Fruit fly (Drosophila melanogaster) whole organism, prepupa: ENCODE data around the gene CG33095.
A peak's percentile ranks its signal among the peaks of the same experiment; 100 is the strongest.
"Not testable (repeated sequence)": the region's sequence is repeated elsewhere in the genome, so short reads cannot be mapped to it uniquely, and the experiment has no call there.

Source experiments
- CG3919 ChIP-seq: fragments of 200-800 bp; sonication (Bioruptor generic); optimal IDR thresholded peaks from 3 replicates; lab custom pipeline; 2016; ENCODE audit warnings: missing biosample characterization, missing genetic modification characterization
- CG4318 ChIP-seq: fragments of 200-800 bp; sonication (Bioruptor generic); optimal IDR thresholded peaks from 3 replicates; lab custom pipeline; 2017; ENCODE audit warnings: missing biosample characterization, mild to moderate bottlenecking, missing genetic modification characterization
- CG6808 ChIP-seq: fragments of 200-800 bp; sonication (Bioruptor generic); optimal IDR thresholded peaks from 3 replicates; lab custom pipeline; 2017; ENCODE audit warnings: missing biosample characterization, missing genetic modification characterization, mild to moderate bottlenecking, moderate library complexity, missing genetic modification reagents
- CG6854 ChIP-seq: fragments of 200-800 bp; sonication (Bioruptor generic); optimal IDR thresholded peaks from 2 replicates; lab custom pipeline; 2017; ENCODE audit warnings: missing biosample characterization, mild to moderate bottlenecking, missing genetic modification characterization
- CG8319 ChIP-seq: fragments of 200-800 bp; sonication (Bioruptor generic); optimal IDR thresholded peaks from 3 replicates; lab custom pipeline; 2016; ENCODE audit warnings: missing biosample characterization, missing genetic modification characterization
- Sox15 ChIP-seq: fragments of 200-800 bp; sonication (Bioruptor generic); optimal IDR thresholded peaks from 3 replicates; lab custom pipeline; 2016; ENCODE audit warnings: missing biosample characterization, missing genetic modification characterization
- fd59A ChIP-seq: fragments of 200-800 bp; sonication (Bioruptor generic); optimal IDR thresholded peaks from 2 replicates; lab custom pipeline; 2017; ENCODE audit warnings: missing biosample characterization, mild to moderate bottlenecking, missing genetic modification characterization, missing genetic modification reagents
- fd85E ChIP-seq: fragments of 200-800 bp; sonication (Bioruptor generic); optimal IDR thresholded peaks from 3 replicates; lab custom pipeline; 2016; ENCODE audit warnings: missing biosample characterization, missing genetic modification characterization
- net ChIP-seq: fragments of 200-800 bp; sonication (Bioruptor generic); optimal IDR thresholded peaks from 3 replicates; lab custom pipeline; 2016; ENCODE audit warnings: missing biosample characterization, missing genetic modification characterization
- topi ChIP-seq: fragments of 200-800 bp; sonication (Bioruptor generic); optimal IDR thresholded peaks from 3 replicates; lab custom pipeline; 2016; ENCODE audit warnings: missing biosample characterization, missing genetic modification characterization

DNA sequence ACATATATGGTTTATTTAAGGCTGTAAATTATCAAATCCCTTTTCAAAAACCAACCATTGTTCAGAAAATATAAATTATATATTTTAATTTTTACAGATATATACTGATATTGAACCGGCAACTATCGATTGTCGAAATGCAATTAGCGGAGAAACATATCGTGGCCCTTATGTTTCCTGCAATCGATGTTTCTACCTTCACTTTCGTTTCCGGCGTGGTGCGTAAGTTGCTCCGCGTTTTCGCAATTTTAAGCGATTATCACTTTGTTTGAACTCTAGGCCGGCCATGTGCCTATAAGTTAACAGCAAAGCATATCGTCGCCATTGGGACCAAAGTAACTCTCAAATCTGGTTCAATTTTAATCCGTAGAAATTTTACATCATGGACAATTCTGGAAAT lies 25.8 kb downstream of the CG33095 start, which contains the start of gene vig2:
- TF ChIP-seq CG3919 (GFP tag; lab: Kevin White, UChicago); net; CG6808 (GFP tag; lab: Kevin White, UChicago); CG8319 (GFP tag; lab: Kevin White, UChicago); Sox15 (GFP tag; lab: Kevin White, UChicago); CG4318 (GFP tag; lab: Kevin White, UChicago); fd59A (GFP tag; lab: Kevin White, UChicago); fd85E: not testable (repeated sequence)
- TF ChIP-seq topi (GFP tag; lab: Kevin White, UChicago): peak; percentile 31
- peak; percentile 6 for TF ChIP-seq CG6854
